Fruit fly (Drosophila melanogaster) whole organism, embryonic: ENCODE results near the gene E2f1.

Experiments
- CG10321 ChIP-seq: fragments of 200-800 bp; sonication (Bioruptor generic); IDR thresholded peaks from 2 replicates; pipeline ENCODE4 v1.3.6; 2022; ENCODE audit warnings: missing biosample characterization, missing genetic modification characterization
- CG12391 ChIP-seq: fragments of 200-800 bp; sonication (Bioruptor generic); optimal IDR thresholded peaks from 3 replicates; lab custom pipeline; 2018; ENCODE audit warnings: missing biosample characterization, mild to moderate bottlenecking, missing genetic modification characterization, moderate library complexity
- CG12659 ChIP-seq: fragments of 200-800 bp; sonication (Bioruptor generic); optimal IDR thresholded peaks from 3 replicates; lab custom pipeline; 2017; ENCODE audit warnings: mild to moderate bottlenecking, missing biosample characterization, missing genetic modification reagents, missing genetic modification characterization
- CG15011 ChIP-seq: fragments of 200-800 bp; sonication (Bioruptor generic); optimal IDR thresholded peaks from 3 replicates; lab custom pipeline; 2018; ENCODE audit warnings: missing biosample characterization, mild to moderate bottlenecking, missing genetic modification characterization
- CG15073 ChIP-seq: fragments of 200-800 bp; sonication (Bioruptor generic); optimal IDR thresholded peaks from 2 replicates; lab custom pipeline; 2016; ENCODE audit warnings: missing biosample characterization, missing genetic modification characterization
- CG17568 ChIP-seq: fragments of 200-800 bp; sonication (Bioruptor generic); optimal IDR thresholded peaks from 2 replicates; lab custom pipeline; 2018; ENCODE audit warnings: missing biosample characterization, mild to moderate bottlenecking, missing genetic modification characterization, moderate library complexity
- CG17912 ChIP-seq: fragments of 200-800 bp; sonication (Bioruptor generic); optimal IDR thresholded peaks from 2 replicates; lab custom pipeline; 2018; ENCODE audit warnings: missing biosample characterization, mild to moderate bottlenecking, missing genetic modification characterization
- CG1792 ChIP-seq: fragments of 200-800 bp; sonication (Bioruptor generic); optimal IDR thresholded peaks from 2 replicates; lab custom pipeline; 2016; ENCODE audit warnings: missing biosample characterization, missing genetic modification characterization
- CG2116 ChIP-seq: fragments of 200-800 bp; sonication (Bioruptor generic); optimal IDR thresholded peaks from 3 replicates; lab custom pipeline; 2018; ENCODE audit warnings: missing biosample characterization, mild to moderate bottlenecking, missing genetic modification characterization
- CG2889 ChIP-seq: fragments of 200-800 bp; sonication (Bioruptor generic); IDR thresholded peaks from 3 replicates; pipeline ENCODE4 v1.3.6; 2022; ENCODE audit warnings: missing biosample characterization, missing genetic modification characterization
- CG31441 ChIP-seq: fragments of 200-800 bp; sonication (Bioruptor generic); IDR thresholded peaks from 2 replicates; pipeline ENCODE4 v1.3.6; 2022; ENCODE audit warnings: missing biosample characterization, missing genetic modification characterization
- CG3726 ChIP-seq: fragments of 200-800 bp; sonication (Bioruptor generic); IDR thresholded peaks from 3 replicates; pipeline ENCODE4, ENCODE4 v1.3.6; 2022; ENCODE audit warnings: missing biosample characterization, missing genetic modification characterization
- CG6654 ChIP-seq: fragments of 200-800 bp; sonication (Bioruptor generic); optimal IDR thresholded peaks from 2 replicates; lab custom pipeline; 2017; ENCODE audit warnings: missing biosample characterization, mild to moderate bottlenecking, missing genetic modification characterization
- CG6683 ChIP-seq: fragments of 200-800 bp; sonication (Bioruptor generic); optimal IDR thresholded peaks from 2 replicates; lab custom pipeline; 2017; ENCODE audit warnings: missing biosample characterization, mild to moderate bottlenecking, missing genetic modification characterization, missing genetic modification reagents
- CG7372 ChIP-seq: fragments of 200-800 bp; sonication (Bioruptor generic); IDR thresholded peaks from 2 replicates; pipeline ENCODE4 v1.3.6; 2022; ENCODE audit warnings: missing biosample characterization, missing genetic modification characterization
- CG7839 ChIP-seq: fragments of 200-800 bp; sonication (Bioruptor generic); optimal IDR thresholded peaks from 3 replicates; lab custom pipeline; 2018; ENCODE audit warnings: missing biosample characterization, mild to moderate bottlenecking, missing genetic modification characterization, moderate library complexity
- CG8359 ChIP-seq: fragments of 200-800 bp; sonication (Bioruptor generic); optimal IDR thresholded peaks from 2 replicates; lab custom pipeline; 2017; ENCODE audit warnings: missing biosample characterization, mild to moderate bottlenecking, missing genetic modification characterization, borderline replicate concordance
- CG9797 ChIP-seq: fragments of 200-800 bp; sonication (Bioruptor generic); optimal IDR thresholded peaks from 3 replicates; lab custom pipeline; 2018; ENCODE audit warnings: missing biosample characterization, mild to moderate bottlenecking, missing genetic modification characterization
- D19A ChIP-seq: fragments of 200-800 bp; optimal IDR thresholded peaks from 3 replicates; lab custom pipeline; 2019; ENCODE audit warnings: missing biosample characterization, mild to moderate bottlenecking, missing genetic modification characterization, moderate library complexity
- Dad ChIP-seq: fragments of 200-800 bp; sonication (Bioruptor generic); optimal IDR thresholded peaks from 3 replicates; lab custom pipeline; 2016; ENCODE audit warnings: missing biosample characterization, missing genetic modification characterization
- Dref ChIP-seq: fragments of 200-800 bp; sonication (Bioruptor generic); IDR thresholded peaks from 2 replicates; pipeline ENCODE4 v1.3.6; 2022; ENCODE audit warnings: missing biosample characterization, missing genetic modification characterization
- Gsc ChIP-seq: fragments of 200-800 bp; sonication (Bioruptor generic); IDR thresholded peaks from 2 replicates; pipeline ENCODE4 v1.3.6; 2022; ENCODE audit warnings: missing biosample characterization, missing genetic modification characterization
- Hr3 ChIP-seq: fragments of 200-800 bp; sonication (Bioruptor generic); optimal IDR thresholded peaks from 3 replicates; lab custom pipeline; 2016; ENCODE audit warnings: missing biosample characterization, missing genetic modification characterization
- Hsf ChIP-seq: fragments of 200-800 bp; sonication (Bioruptor generic); optimal IDR thresholded peaks from 3 replicates; lab custom pipeline; 2016; ENCODE audit warnings: missing biosample characterization, missing genetic modification characterization
- MBD-R2 ChIP-seq: fragments of 200-800 bp; sonication (Bioruptor generic); IDR thresholded peaks from 2 replicates; pipeline ENCODE4 v1.3.6; 2022; ENCODE audit warnings: missing biosample characterization, missing genetic modification characterization
- MTF-1 ChIP-seq: fragments of 200-800 bp; sonication (Bioruptor generic); optimal IDR thresholded peaks from 2 replicates; lab custom pipeline; 2018; ENCODE audit warnings: missing biosample characterization, mild to moderate bottlenecking, missing genetic modification characterization, borderline replicate concordance
- Mad ChIP-seq: fragments of 200-800 bp; sonication (Bioruptor generic); optimal IDR thresholded peaks from 2 replicates; lab custom pipeline; 2016; ENCODE audit warnings: missing biosample characterization, missing genetic modification characterization
- Nf-YC ChIP-seq: fragments of 200-800 bp; optimal IDR thresholded peaks from 3 replicates; lab custom pipeline; 2019; ENCODE audit warnings: missing biosample characterization, mild to moderate bottlenecking, missing genetic modification characterization, moderate library complexity
- Oaz ChIP-seq: fragments of 200-800 bp; sonication (Bioruptor generic); IDR thresholded peaks from 2 replicates; pipeline ENCODE4 v1.3.6; 2022; ENCODE audit warnings: missing biosample characterization, missing genetic modification characterization
- Stat92E ChIP-seq, 3 experiments: fragments of >200 bp in 2 of 3; fragments of 200-800 bp in 1 of 3; sonication (Bioruptor generic) in 1 of 3; optimal IDR thresholded peaks; 2 replicates each; lab custom pipeline; 2017 to 2019; ENCODE audit warnings: missing biosample characterization in 3 of 3, missing genetic modification characterization in 3 of 3, mild to moderate bottlenecking in 1 of 3, moderate library complexity in 1 of 3
- YL-1 ChIP-seq: fragments of 200-800 bp; sonication (Bioruptor generic); optimal IDR thresholded peaks from 3 replicates; lab custom pipeline; 2017; ENCODE audit warnings: missing biosample characterization, mild to moderate bottlenecking, missing genetic modification characterization
- bab2 ChIP-seq: fragments of 200-800 bp; sonication (Bioruptor generic); optimal IDR thresholded peaks from 2 replicates; lab custom pipeline; 2016; ENCODE audit warnings: missing biosample characterization, missing genetic modification characterization
- chm ChIP-seq: fragments of 200-800 bp; sonication (Bioruptor generic); IDR thresholded peaks from 2 replicates; pipeline ENCODE4 v1.3.6; 2022; ENCODE audit warnings: missing biosample characterization, missing genetic modification characterization
- chn ChIP-seq: fragments of 200-800 bp; sonication (Bioruptor generic); optimal IDR thresholded peaks from 2 replicates; lab custom pipeline; 2016; ENCODE audit warnings: missing biosample characterization, missing genetic modification characterization
- dan ChIP-seq: fragments of 200-800 bp; sonication (Bioruptor generic); IDR thresholded peaks from 2 replicates; pipeline ENCODE4 v1.3.6; 2022; ENCODE audit warnings: missing biosample characterization, missing genetic modification characterization
- dimm ChIP-seq: fragments of 200-800 bp; sonication (Bioruptor generic); IDR thresholded peaks from 2 replicates; pipeline ENCODE4 v1.3.6; 2022; ENCODE audit warnings: missing biosample characterization, missing genetic modification characterization
- dm ChIP-seq: fragments of 200-800 bp; sonication (Bioruptor generic); optimal IDR thresholded peaks from 3 replicates; lab custom pipeline; 2016; ENCODE audit warnings: missing biosample characterization, missing genetic modification characterization
- dmrt11E ChIP-seq: fragments of 200-800 bp; sonication (Bioruptor generic); optimal IDR thresholded peaks from 3 replicates; lab custom pipeline; 2018; ENCODE audit warnings: missing biosample characterization, mild to moderate bottlenecking, missing genetic modification characterization, moderate library complexity
- dpn ChIP-seq, 2 experiments: fragments of 200-800 bp; sonication (Bioruptor generic); optimal IDR thresholded peaks; 3 replicates each; lab custom pipeline; 2016; ENCODE audit warnings: missing biosample characterization in 2 of 2, missing genetic modification characterization in 2 of 2
- esg ChIP-seq: fragments of 200-800 bp; sonication (Bioruptor generic); conservative IDR thresholded peaks from 2 replicates; pipeline ENCODE4 v1.3.6; 2022; ENCODE audit warnings: missing biosample characterization, missing genetic modification characterization
- exex ChIP-seq: fragments of 200-800 bp; sonication (Bioruptor generic); optimal IDR thresholded peaks from 4 replicates; lab custom pipeline; 2018; ENCODE audit warnings: missing biosample characterization, mild to moderate bottlenecking, missing genetic modification characterization, moderate library complexity
- gce ChIP-seq: fragments of 200-800 bp; sonication (Bioruptor generic); IDR thresholded peaks from 3 replicates; pipeline ENCODE4 v1.3.6; 2022; ENCODE audit warnings: missing biosample characterization, missing genetic modification characterization
- nerfin-2 ChIP-seq: fragments of 200-800 bp; sonication (Bioruptor generic); IDR thresholded peaks from 2 replicates; pipeline ENCODE4 v1.3.6; 2022; ENCODE audit warnings: missing biosample characterization, missing genetic modification characterization; ENCODE audit not compliant: partially characterized antibody
- odd ChIP-seq: fragments of 200-800 bp; sonication (Bioruptor generic); optimal IDR thresholded peaks from 2 replicates; lab custom pipeline; 2017; ENCODE audit warnings: missing biosample characterization, mild to moderate bottlenecking, missing genetic modification characterization
- org-1 ChIP-seq: fragments of 200-800 bp; sonication (Bioruptor generic); optimal IDR thresholded peaks from 2 replicates; lab custom pipeline; 2017; ENCODE audit warnings: missing biosample characterization, missing genetic modification characterization
- phol ChIP-seq: fragments of 200-800 bp; sonication (Bioruptor generic); optimal IDR thresholded peaks from 3 replicates; lab custom pipeline; 2018; ENCODE audit warnings: missing biosample characterization, mild to moderate bottlenecking, missing genetic modification characterization, moderate library complexity
- pros ChIP-seq: fragments of 200-800 bp; sonication (Bioruptor generic); optimal IDR thresholded peaks from 3 replicates; lab custom pipeline; 2019; ENCODE audit warnings: missing biosample characterization, mild to moderate bottlenecking, missing genetic modification characterization, moderate library complexity
- sug ChIP-seq: fragments of 200-800 bp; optimal IDR thresholded peaks from 2 replicates; lab custom pipeline; 2019; ENCODE audit warnings: missing biosample characterization, mild to moderate bottlenecking, missing genetic modification characterization, moderate library complexity
- trem ChIP-seq: fragments of 200-800 bp; optimal IDR thresholded peaks from 3 replicates; lab custom pipeline; 2019; ENCODE audit warnings: missing biosample characterization, mild to moderate bottlenecking, missing genetic modification characterization, moderate library complexity
- wdn ChIP-seq: fragments of 200-800 bp; sonication (Bioruptor generic); IDR thresholded peaks from 2 replicates; pipeline ENCODE4 v1.3.6; 2022; ENCODE audit warnings: missing biosample characterization, missing genetic modification characterization
- zen2 ChIP-seq: fragments of 200-800 bp; sonication (Bioruptor generic); IDR thresholded peaks from 3 replicates; pipeline ENCODE4 v1.3.6; 2022; ENCODE audit warnings: missing biosample characterization, missing genetic modification characterization; ENCODE audit not compliant: partially characterized antibody

E2f1 gene

dm6 chr3R:21619117-21619650 is 41.5 kb downstream of the E2f1 start, which contains the start of gene InR (continued):
- TF ChIP-seq CG1792 (GFP tag; lab: Kevin White, UChicago), result peak; percentile 66
- TF ChIP-seq dimm (GFP tag; lab: Robert Waterston, UW), result no peak
- TF ChIP-seq CG17568, result no peak
- TF ChIP-seq dm (GFP tag; lab: Kevin White, UChicago), result peak; percentile 62
- peak; percentile 74 for TF ChIP-seq Hsf (GFP tag; lab: Kevin White, UChicago)
- no peak for TF ChIP-seq CG10321
- no peak for TF ChIP-seq CG6683 (GFP tag; lab: Kevin White, UChicago)
- TF ChIP-seq org-1 (GFP tag; lab: Kevin White, UChicago), result peak; percentile 72
- TF ChIP-seq bab2 (GFP tag; lab: Kevin White, UChicago), result peak; percentile 81
- TF ChIP-seq CG2116 (GFP tag; lab: Kevin White, UChicago), result peak; percentile 19
- TF ChIP-seq CG31441, result no peak
- TF ChIP-seq YL-1 (GFP tag; lab: Kevin White, UChicago), result peak; percentile 62
- TF ChIP-seq odd (GFP tag; lab: Kevin White, UChicago), result no peak
- TF ChIP-seq Oaz (GFP tag; lab: Robert Waterston, UW), result no peak
- peak; percentile 42 for TF ChIP-seq CG12391 (tag; lab: Kevin White, UChicago)
- TF ChIP-seq CG12659 (GFP tag; lab: Kevin White, UChicago), result peak; percentile 87
- TF ChIP-seq wdn (GFP tag; lab: Robert Waterston, UW), result no peak
- peak; percentile 39 for TF ChIP-seq Nf-YC (tag; lab: Kevin White, UChicago)
- TF ChIP-seq gce (GFP tag; lab: Robert Waterston, UW), result no peak
- peak; percentile 27 for TF ChIP-seq CG15011 (GFP tag; lab: Kevin White, UChicago)
- peak; percentile 49 for TF ChIP-seq D19A (tag; lab: Kevin White, UChicago)
- TF ChIP-seq Gsc (GFP tag; lab: Robert Waterston, UW), result no peak
- peak; percentile 30 for TF ChIP-seq exex (tag; lab: Kevin White, UChicago)
- peak; percentile 80 to 85 for TF ChIP-seq dpn (GFP tag; optimal IDR thresholded peaks at IDR 0.05; lab: Kevin White, UChicago)
- no peak for TF ChIP-seq pros (GFP tag; lab: Kevin White, UChicago)
- no peak for TF ChIP-seq CG7372 (GFP tag; lab: Robert Waterston, UW)
- peak; percentile 63 for TF ChIP-seq MTF-1 (GFP tag; lab: Kevin White, UChicago)
- TF ChIP-seq Stat92E (GFP tag; optimal IDR thresholded peaks at IDR 0.05; lab: Kevin White, UChicago), result peak in 1 of 3 experiments; percentile 90
- TF ChIP-seq CG3726 (GFP tag; lab: Robert Waterston, UW), result no peak
- no peak for TF ChIP-seq CG6654 (GFP tag; lab: Kevin White, UChicago)
- peak; percentile 75 for TF ChIP-seq Mad (GFP tag; lab: Kevin White, UChicago)
- TF ChIP-seq phol (tag; lab: Kevin White, UChicago), result peak; percentile 40
- TF ChIP-seq dan, result no peak
- TF ChIP-seq CG15073 (GFP tag; lab: Kevin White, UChicago), result peak; percentile 43
- no peak for TF ChIP-seq chm (GFP tag; lab: Robert Waterston, UW)
- peak; percentile 69 for TF ChIP-seq CG7839 (tag; lab: Kevin White, UChicago)
- peak; percentile 10 for TF ChIP-seq CG9797
- peak; percentile 73 for TF ChIP-seq CG17912 (GFP tag; lab: Kevin White, UChicago)
- no peak for TF ChIP-seq CG2889 (GFP tag; lab: Robert Waterston, UW)
- TF ChIP-seq Hr3, result peak; percentile 51
- TF ChIP-seq zen2 (GFP tag; lab: Robert Waterston, UW), result no peak
- TF ChIP-seq nerfin-2 (GFP tag; lab: Robert Waterston, UW), result no peak
- TF ChIP-seq esg (GFP tag; lab: Robert Waterston, UW), result no peak
- peak; percentile 6 for TF ChIP-seq dmrt11E (tag; lab: Kevin White, UChicago)
- no peak for TF ChIP-seq trem (tag; lab: Kevin White, UChicago)
- TF ChIP-seq Dref (GFP tag; lab: Robert Waterston, UW), result no peak
- TF ChIP-seq CG8359 (GFP tag; lab: Kevin White, UChicago), result peak; percentile 100
- peak; percentile 75 for TF ChIP-seq chn (GFP tag; lab: Kevin White, UChicago)
- TF ChIP-seq Dad (GFP tag; lab: Kevin White, UChicago), result peak; percentile 72
- TF ChIP-seq MBD-R2 (GFP tag; lab: Robert Waterston, UW), result no peak
- peak; percentile 67 for TF ChIP-seq sug
